Fruit fly (Drosophila melanogaster) whole organism, adult: Measurements from ENCODE around the gene elgi.
A peak's percentile ranks its signal among the peaks of the same experiment; 100 is the strongest.

ENCODE experiments used
- CG11617 ChIP-seq: fragments of 200-800 bp; sonication (Bioruptor generic); optimal IDR thresholded peaks from 2 replicates; lab custom pipeline; 2017; ENCODE audit warnings: mild to moderate bottlenecking, missing biosample characterization, missing genetic modification reagents, missing genetic modification characterization
- CG12768 ChIP-seq: fragments of 200-800 bp; sonication (Bioruptor generic); optimal IDR thresholded peaks from 2 replicates; lab custom pipeline; 2017; ENCODE audit warnings: missing biosample characterization, missing genetic modification characterization, mild to moderate bottlenecking, moderate library complexity, missing genetic modification reagents
- CG14711 ChIP-seq: fragments of 200-800 bp; sonication (Bioruptor generic); optimal IDR thresholded peaks from 2 replicates; lab custom pipeline; 2018; ENCODE audit warnings: missing biosample characterization, mild to moderate bottlenecking, missing genetic modification characterization, moderate library complexity
- CG1620 ChIP-seq: fragments of 200-800 bp; sonication (Bioruptor generic); optimal IDR thresholded peaks from 2 replicates; lab custom pipeline; 2016; ENCODE audit warnings: missing biosample characterization, missing genetic modification characterization
- CG33017 ChIP-seq: fragments of 200-800 bp; sonication (Bioruptor generic); optimal IDR thresholded peaks from 2 replicates; lab custom pipeline; 2018; ENCODE audit warnings: missing biosample characterization, mild to moderate bottlenecking, missing genetic modification characterization, moderate library complexity
- CG5204 ChIP-seq: fragments of 200-800 bp; sonication (Bioruptor generic); optimal IDR thresholded peaks from 2 replicates; lab custom pipeline; 2016; ENCODE audit warnings: missing biosample characterization, missing genetic modification characterization
- CG7045 ChIP-seq: fragments of 200-800 bp; sonication (Bioruptor generic); optimal IDR thresholded peaks from 2 replicates; lab custom pipeline; 2017; ENCODE audit warnings: missing biosample characterization, mild to moderate bottlenecking, missing genetic modification characterization
- CG7101 ChIP-seq: fragments of 200-800 bp; sonication (Bioruptor generic); optimal IDR thresholded peaks from 2 replicates; lab custom pipeline; 2018; ENCODE audit warnings: missing biosample characterization, mild to moderate bottlenecking, missing genetic modification characterization, moderate library complexity
- Clk ChIP-seq: fragments of 200-800 bp; sonication (Bioruptor generic); optimal IDR thresholded peaks from 2 replicates; lab custom pipeline; 2017; ENCODE audit warnings: missing biosample characterization, missing genetic modification characterization
- Crg-1 ChIP-seq: fragments of 200-800 bp; sonication (Bioruptor generic); optimal IDR thresholded peaks from 2 replicates; lab custom pipeline; 2016; ENCODE audit warnings: missing biosample characterization, missing genetic modification characterization
- Hr96 ChIP-seq: fragments of 200-800 bp; sonication (Bioruptor generic); optimal IDR thresholded peaks from 2 replicates; lab custom pipeline; 2016; ENCODE audit warnings: missing biosample characterization, missing genetic modification characterization
- Mnt ChIP-seq: fragments of 200-800 bp; sonication (Bioruptor generic); optimal IDR thresholded peaks from 2 replicates; lab custom pipeline; 2016; ENCODE audit warnings: missing biosample characterization, mild to moderate bottlenecking, missing genetic modification characterization
- bab1 ChIP-seq: fragments of 200-800 bp; sonication (Bioruptor generic); optimal IDR thresholded peaks from 3 replicates; lab custom pipeline; 2019; ENCODE audit warnings: missing biosample characterization, mild to moderate bottlenecking, missing genetic modification characterization, moderate library complexity
- cic ChIP-seq: fragments of 200-800 bp; sonication (Bioruptor generic); optimal IDR thresholded peaks from 2 replicates; lab custom pipeline; 2017; ENCODE audit warnings: missing biosample characterization, mild to moderate bottlenecking, missing genetic modification characterization, moderate library complexity
- cnc ChIP-seq, 2 experiments: fragments of >200 bp; optimal IDR thresholded peaks; 2 replicates each; lab custom pipeline; 2017
- kay ChIP-seq: fragments of 200-800 bp; sonication (Bioruptor generic); peaks from one replicate; lab custom pipeline; 2016; ENCODE audit warnings: missing biosample characterization, missing genetic modification characterization, borderline replicate concordance
- ovo ChIP-seq: fragments of 200-800 bp; sonication (Bioruptor generic); optimal IDR thresholded peaks from 2 replicates; lab custom pipeline; 2016; ENCODE audit warnings: missing biosample characterization, missing genetic modification characterization
- pad ChIP-seq: fragments of 200-800 bp; sonication (Bioruptor generic); optimal IDR thresholded peaks from 3 replicates; lab custom pipeline; 2017; ENCODE audit warnings: missing biosample characterization, missing genetic modification characterization, mild to moderate bottlenecking, moderate library complexity, missing genetic modification reagents
- tj ChIP-seq: fragments of 200-800 bp; sonication (Bioruptor generic); optimal IDR thresholded peaks from 3 replicates; lab custom pipeline; 2017; ENCODE audit warnings: missing biosample characterization, mild to moderate bottlenecking, missing genetic modification characterization, moderate library complexity
- toe ChIP-seq: fragments of 200-800 bp; sonication (Bioruptor generic); optimal IDR thresholded peaks from 2 replicates; lab custom pipeline; 2016; ENCODE audit warnings: missing biosample characterization, missing genetic modification characterization

elgi gene

DNA sequence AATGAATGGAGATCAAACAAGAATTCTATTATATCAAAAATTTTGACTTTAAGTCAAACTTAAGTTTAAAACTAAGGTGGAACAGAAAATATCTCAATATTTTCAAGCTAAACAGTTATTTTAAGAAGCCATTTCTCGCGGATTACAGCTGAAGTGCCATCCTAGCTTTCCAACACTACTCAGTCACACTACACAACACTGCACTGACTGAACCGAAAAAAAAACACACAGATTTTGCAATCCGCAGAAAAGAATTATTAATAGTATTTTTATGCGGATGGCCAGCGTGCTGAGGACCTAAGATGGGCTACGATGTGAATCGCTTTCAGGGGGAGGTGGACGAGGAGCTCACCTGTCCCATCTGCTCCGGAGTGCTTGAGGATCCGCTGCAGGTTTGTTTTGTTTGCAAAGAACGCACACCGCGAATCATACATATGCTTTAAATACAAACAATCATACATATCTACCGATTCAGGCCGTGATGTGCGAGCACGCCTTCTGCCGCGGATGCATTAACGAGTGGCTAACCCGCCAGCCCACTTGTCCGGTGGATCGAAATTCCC, at the start of gene elgi:
TSS of gene elgi (plus strand) at position 103 of the 563 bp plus-strand sequence.
- peak; percentile 51 for TF ChIP-seq CG14711 (tag; lab: Kevin White, UChicago)
- TF ChIP-seq CG11617 (GFP tag; lab: Kevin White, UChicago), result peak; percentile 66
- TF ChIP-seq Clk (GFP tag; lab: Kevin White, UChicago), result peak; percentile 41
- TF ChIP-seq pad (GFP tag; lab: Kevin White, UChicago), result peak; percentile 70
- TF ChIP-seq cnc (optimal IDR thresholded peaks at IDR 0.05; lab: Kevin White, UChicago), result no peak
- TF ChIP-seq toe (GFP tag; lab: Kevin White, UChicago), result peak; percentile 80
- TF ChIP-seq ovo (GFP tag; lab: Kevin White, UChicago), result peak; percentile 73
- TF ChIP-seq CG7045 (GFP tag; lab: Kevin White, UChicago), result peak; percentile 73
- peak; percentile 64 for TF ChIP-seq CG33017 (tag; lab: Kevin White, UChicago)
- TF ChIP-seq CG5204 (GFP tag; lab: Kevin White, UChicago), result peak; percentile 74
- TF ChIP-seq Hr96, result peak; percentile 68
- TF ChIP-seq bab1 (GFP tag; lab: Kevin White, UChicago), result peak; percentile 48
- peak; percentile 95 for TF ChIP-seq Crg-1 (GFP tag; lab: Kevin White, UChicago)
- peak; percentile 80 for TF ChIP-seq Mnt (GFP tag; lab: Kevin White, UChicago)
- peak; percentile 71 for TF ChIP-seq cic (GFP tag; lab: Kevin White, UChicago)
- peak; percentile 79 for TF ChIP-seq CG12768
- peak; percentile 77 for TF ChIP-seq CG7101 (tag; lab: Kevin White, UChicago)
- TF ChIP-seq CG1620, result peak; percentile 90
- peak; percentile 43 for TF ChIP-seq tj (GFP tag; lab: Kevin White, UChicago)
- no peak for TF ChIP-seq kay

DNA sequence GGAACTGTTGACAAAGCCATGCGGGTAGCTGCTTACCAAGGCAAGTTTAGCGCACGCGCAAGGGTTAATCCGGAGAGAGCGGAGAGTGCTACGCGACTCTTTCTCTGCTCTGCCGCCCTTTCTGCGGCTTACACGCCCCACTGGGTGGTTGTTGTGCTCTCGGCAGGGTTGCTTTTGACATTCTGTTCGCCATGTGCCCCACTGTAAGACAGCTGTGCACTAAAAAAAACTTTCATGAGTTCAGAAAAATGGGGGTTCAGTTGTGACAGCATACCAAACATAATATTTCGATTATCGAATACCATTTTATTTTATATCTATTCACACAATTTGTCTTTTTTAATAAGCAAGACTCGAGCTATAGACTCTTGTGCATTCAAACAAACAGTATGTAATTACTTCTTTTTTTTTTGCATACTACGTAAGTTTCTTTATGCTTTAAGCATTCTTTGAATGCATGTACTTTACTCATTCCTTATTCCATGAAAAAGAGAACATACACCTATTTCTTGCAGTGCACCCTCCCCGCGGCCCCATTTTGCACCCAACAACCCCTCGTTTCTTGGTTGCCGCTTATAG, 35.2 kb upstream of the elgi start:
- TF ChIP-seq cic (GFP tag; lab: Kevin White, UChicago) (no peak), CG33017 (tag; lab: Kevin White, UChicago) (peak; percentile 26), CG7101 (tag; lab: Kevin White, UChicago) (no peak), Crg-1 (GFP tag; lab: Kevin White, UChicago) (no peak), CG1620 (no peak), kay (no peak), ovo (GFP tag; lab: Kevin White, UChicago) (no peak), pad (GFP tag; lab: Kevin White, UChicago) (peak; percentile 2), CG11617 (GFP tag; lab: Kevin White, UChicago) (peak; percentile 49), CG5204 (GFP tag; lab: Kevin White, UChicago) (peak; percentile 59), Clk (GFP tag; lab: Kevin White, UChicago) (peak; percentile 7), CG14711 (tag; lab: Kevin White, UChicago) (no peak), Hr96 (peak; percentile 19), Mnt (GFP tag; lab: Kevin White, UChicago) (no peak), CG12768 (peak; percentile 66), toe (GFP tag; lab: Kevin White, UChicago) (peak; percentile 53), bab1 (GFP tag; lab: Kevin White, UChicago) (no peak), CG7045 (GFP tag; lab: Kevin White, UChicago) (peak; percentile 63), tj (GFP tag; lab: Kevin White, UChicago) (no peak), cnc (optimal IDR thresholded peaks at IDR 0.05; lab: Kevin White, UChicago) (no peak)

DNA sequence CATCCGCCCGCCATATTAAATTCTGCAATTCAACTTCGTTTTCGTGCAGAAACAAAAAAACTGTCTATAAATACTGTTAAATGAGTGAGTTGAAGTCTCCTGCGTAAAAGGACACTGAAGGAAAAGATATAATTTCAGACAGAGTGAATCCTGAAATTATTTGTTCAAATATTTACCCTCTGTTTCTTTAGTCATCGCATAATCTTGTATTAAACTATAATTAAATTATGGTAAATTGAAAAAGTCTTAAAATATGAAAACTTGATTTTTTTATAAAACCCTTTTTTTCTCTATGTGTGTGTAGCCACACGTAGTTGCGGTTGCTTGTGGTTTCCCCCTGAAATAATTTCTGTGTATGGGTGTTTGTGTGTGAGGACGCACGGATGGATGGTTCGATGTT, 33.0 kb upstream of the elgi start:
- TF ChIP-seq Hr96 (no peak), cnc (optimal IDR thresholded peaks at IDR 0.05; lab: Kevin White, UChicago) (no peak), CG14711 (tag; lab: Kevin White, UChicago) (no peak), Mnt (GFP tag; lab: Kevin White, UChicago) (no peak), CG33017 (tag; lab: Kevin White, UChicago) (no peak), CG7101 (tag; lab: Kevin White, UChicago) (no peak), pad (GFP tag; lab: Kevin White, UChicago) (no peak), toe (GFP tag; lab: Kevin White, UChicago) (no peak), CG12768 (no peak)

DNA sequence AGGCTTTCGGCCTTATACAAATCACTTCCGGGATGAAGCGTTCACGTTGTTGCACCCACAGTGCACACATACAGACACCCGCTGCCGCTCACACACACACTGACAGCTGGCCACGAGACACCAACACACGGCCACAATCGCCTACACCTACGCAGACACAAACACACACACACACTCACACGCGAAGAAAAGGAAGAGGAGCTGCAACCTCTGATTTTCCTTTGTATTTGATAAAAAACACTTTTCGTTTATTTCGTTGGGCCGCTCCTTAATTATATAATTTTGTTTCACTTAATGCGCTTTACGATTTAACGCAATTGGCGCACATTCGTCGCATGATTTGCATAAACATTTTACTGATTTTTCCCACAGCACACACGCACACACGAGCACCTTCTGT, 32.0 kb upstream of the elgi start:
- TF ChIP-seq Clk (GFP tag; lab: Kevin White, UChicago), result no peak
- TF ChIP-seq CG7045 (GFP tag; lab: Kevin White, UChicago), result no peak
- no peak for TF ChIP-seq CG33017 (tag; lab: Kevin White, UChicago)
- no peak for TF ChIP-seq cnc (optimal IDR thresholded peaks at IDR 0.05; lab: Kevin White, UChicago)
- no peak for TF ChIP-seq Mnt (GFP tag; lab: Kevin White, UChicago)
- no peak for TF ChIP-seq tj (GFP tag; lab: Kevin White, UChicago)
- TF ChIP-seq CG5204 (GFP tag; lab: Kevin White, UChicago), result no peak
- no peak for TF ChIP-seq CG12768
- TF ChIP-seq cic (GFP tag; lab: Kevin White, UChicago), result no peak
- TF ChIP-seq CG7101 (tag; lab: Kevin White, UChicago), result no peak
- no peak for TF ChIP-seq kay
- TF ChIP-seq Hr96, result no peak
- TF ChIP-seq toe (GFP tag; lab: Kevin White, UChicago), result no peak
- no peak for TF ChIP-seq pad (GFP tag; lab: Kevin White, UChicago)
- no peak for TF ChIP-seq ovo (GFP tag; lab: Kevin White, UChicago)
- TF ChIP-seq bab1 (GFP tag; lab: Kevin White, UChicago), result no peak
- no peak for TF ChIP-seq CG11617 (GFP tag; lab: Kevin White, UChicago)
- TF ChIP-seq CG14711 (tag; lab: Kevin White, UChicago), result no peak
- no peak for TF ChIP-seq CG1620
- TF ChIP-seq Crg-1 (GFP tag; lab: Kevin White, UChicago), result no peak

DNA sequence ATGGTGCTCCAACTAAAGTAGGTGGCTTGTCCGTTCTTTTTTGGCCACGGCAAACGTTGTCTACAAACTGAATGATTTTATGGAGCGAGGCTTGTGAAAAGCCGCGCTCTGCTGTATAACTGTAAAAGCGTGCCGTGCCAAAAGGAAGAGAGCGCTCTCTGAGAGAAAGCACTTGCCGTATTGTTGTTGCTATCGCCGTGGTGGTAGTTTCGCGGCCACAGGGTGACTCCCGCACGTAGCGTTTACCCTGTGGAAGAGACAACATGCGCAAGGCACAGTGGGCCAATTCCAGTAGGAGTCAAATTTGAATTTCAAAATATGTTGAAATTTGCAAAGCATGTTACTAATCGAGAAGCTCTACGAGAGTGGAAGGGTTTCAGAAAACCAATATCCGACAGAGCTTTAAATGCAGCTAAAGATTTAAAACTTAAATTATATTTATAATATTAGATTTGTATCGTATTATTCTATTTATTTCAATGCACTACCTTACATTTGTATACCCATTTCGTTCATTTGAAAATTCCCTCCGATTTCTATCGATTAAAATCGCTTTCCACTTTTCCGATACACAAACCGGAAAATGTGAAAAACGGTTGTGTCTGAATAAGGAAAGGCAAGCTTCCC, 31.4 kb upstream of the elgi start, which contains the start of gene sff:
TSS of gene sff (minus strand) at position 51 of the 627 bp plus-strand sequence.
- peak; percentile 47 for TF ChIP-seq CG5204 (GFP tag; lab: Kevin White, UChicago)
- TF ChIP-seq pad (GFP tag; lab: Kevin White, UChicago), result peak; percentile 39
- TF ChIP-seq ovo (GFP tag; lab: Kevin White, UChicago), result peak; percentile 24
- no peak for TF ChIP-seq Mnt (GFP tag; lab: Kevin White, UChicago)
- peak; percentile 75 for TF ChIP-seq bab1 (GFP tag; lab: Kevin White, UChicago)
- TF ChIP-seq cnc (optimal IDR thresholded peaks at IDR 0.05; lab: Kevin White, UChicago), result no peak
- TF ChIP-seq CG33017 (tag; lab: Kevin White, UChicago), result peak; percentile 64
- peak; percentile 64 for TF ChIP-seq Clk (GFP tag; lab: Kevin White, UChicago)
- TF ChIP-seq toe (GFP tag; lab: Kevin White, UChicago), result peak; percentile 61
- no peak for TF ChIP-seq CG1620
- peak; percentile 54 for TF ChIP-seq kay
- no peak for TF ChIP-seq tj (GFP tag; lab: Kevin White, UChicago)
- TF ChIP-seq CG7045 (GFP tag; lab: Kevin White, UChicago), result peak; percentile 76
- peak; percentile 69 for TF ChIP-seq CG7101 (tag; lab: Kevin White, UChicago)
- TF ChIP-seq Crg-1 (GFP tag; lab: Kevin White, UChicago), result peak; percentile 39
- no peak for TF ChIP-seq cic (GFP tag; lab: Kevin White, UChicago)
- peak; percentile 61 for TF ChIP-seq CG14711 (tag; lab: Kevin White, UChicago)
- peak; percentile 42 for TF ChIP-seq Hr96
- TF ChIP-seq CG11617 (GFP tag; lab: Kevin White, UChicago), result peak; percentile 60
- peak; percentile 66 for TF ChIP-seq CG12768
